Worm (Caenorhabditis elegans) whole organism, early embryonic: ENCODE measurements around the gene eif-2Bgamma.

ENCODE experiments used
- ama-1 ChIP-seq: fragments of 150-350 bp; optimal IDR thresholded peaks from 2 replicates; lab custom pipeline; 2014
- ceh-13 ChIP-seq: fragments of 200-800 bp; sonication (Bioruptor generic); optimal IDR thresholded peaks from 2 replicates; lab custom pipeline; 2018; ENCODE audit warnings: mild to moderate bottlenecking, missing genetic modification characterization, missing compliant biosample characterization
- ets-7 ChIP-seq: sonication (generic microtip); optimal IDR thresholded peaks from 2 replicates; lab custom pipeline; 2016; ENCODE audit warnings: missing genotype, missing genetic modification characterization, missing compliant biosample characterization
- hmbx-1 ChIP-seq: sonication (generic microtip); optimal IDR thresholded peaks from 2 replicates; lab custom pipeline; 2016; ENCODE audit warnings: mild to moderate bottlenecking, missing genetic modification characterization, missing compliant biosample characterization
- hmg-4 ChIP-seq: fragments of 200-800 bp; sonication (Bioruptor generic); optimal IDR thresholded peaks from 2 replicates; lab custom pipeline; 2018; ENCODE audit warnings: mild to moderate bottlenecking, missing genetic modification characterization, missing compliant biosample characterization
- hnd-1 ChIP-seq: sonication (generic microtip); optimal IDR thresholded peaks from 2 replicates; lab custom pipeline; 2016; ENCODE audit warnings: missing genetic modification characterization, missing compliant biosample characterization
- pes-1 ChIP-seq: fragments of 200-800 bp; sonication (Bioruptor generic); IDR thresholded peaks from 2 replicates; pipeline ENCODE4 v1.3.6; 2022; ENCODE audit warnings: missing genetic modification reagents, missing genetic modification characterization, missing compliant biosample characterization
- scrt-1 ChIP-seq: fragments of 200-800 bp; sonication (Bioruptor generic); IDR thresholded peaks from 2 replicates; pipeline ENCODE4 v1.3.6; 2022; ENCODE audit warnings: missing genetic modification characterization, missing compliant biosample characterization
- sea-1 ChIP-seq: fragments of 200-800 bp; sonication (Bioruptor generic); conservative IDR thresholded peaks from 2 replicates; pipeline ENCODE4 v1.3.6; 2022; ENCODE audit warnings: missing genetic modification characterization, missing compliant biosample characterization
- tbx-11 ChIP-seq: fragments of 200-800 bp; sonication (Bioruptor generic); IDR thresholded peaks from 2 replicates; pipeline ENCODE4 v1.3.6; 2022; ENCODE audit warnings: missing genetic modification characterization, missing compliant biosample characterization

DNA sequence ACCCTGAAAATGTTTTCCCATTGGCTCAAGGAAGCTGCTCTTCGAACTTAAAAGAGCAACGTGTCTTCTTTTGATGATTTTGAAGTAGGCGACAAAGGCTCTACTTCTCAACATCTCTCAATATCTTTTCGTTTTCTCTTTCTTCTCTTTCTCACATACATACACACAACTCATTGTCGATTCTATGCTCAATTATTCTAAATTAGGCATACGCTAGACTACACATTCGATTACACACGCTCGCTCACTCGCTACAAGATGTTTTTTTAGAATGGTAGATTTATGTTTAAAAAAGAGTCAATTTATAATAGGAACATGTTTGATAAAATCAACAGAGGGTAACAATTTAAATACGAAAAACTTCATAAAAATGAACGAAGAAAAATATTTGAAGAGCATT, 25.9 kb downstream of the eif-2Bgamma start:
- TF ChIP-seq hnd-1 (no peak), ama-1 (no peak), tbx-11 (GFP tag; lab: Robert Waterston, UW) (no peak), hmbx-1 (tag; lab: Kevin White, UChicago) (no peak), ets-7 (tag; lab: Kevin White, UChicago) (no peak), hmg-4 (no peak), ceh-13 (GFP tag; lab: Kevin White, UChicago) (no peak), scrt-1 (GFP tag; lab: Robert Waterston, UW) (no peak), sea-1 (no peak), pes-1 (no peak)
